Worm (Caenorhabditis elegans): ENCODE measurements around the gene dsc-4.

The dsc-4 gene

ce11 chrIV:320380-320779, at the start of gene dsc-4:
Gene dsc-4, minus strand, starts transcription at chrIV:320544.
- TF ChIP-seq unc-62 (GFP tag; optimal IDR thresholded peaks at IDR 0.05) = no peak

- no peak for TF ChIP-seq unc-62 (GFP tag; optimal IDR thresholded peaks at IDR 0.05)
Measured at ce11 chrIV:366406-366805, 46.1 kb upstream of the dsc-4 start.

ce11 chrIV:364983-365382, 44.6 kb upstream of the dsc-4 start:
- no peak for TF ChIP-seq unc-62 (GFP tag; optimal IDR thresholded peaks at IDR 0.05)

ce11 chrIV:343279-343678, 22.9 kb upstream of the dsc-4 start:
- no peak for TF ChIP-seq unc-62 (GFP tag; optimal IDR thresholded peaks at IDR 0.05)

- no peak for TF ChIP-seq unc-62 (GFP tag; optimal IDR thresholded peaks at IDR 0.05)
Measured at ce11 chrIV:339508-339907, 19.2 kb upstream of the dsc-4 start, which contains the start of gene cdh-8. Gene cdh-8, plus strand, starts transcription at chrIV:339808.

ce11 chrIV:338192-338831, 18.0 kb upstream of the dsc-4 start:
- no peak for TF ChIP-seq unc-62 (GFP tag; optimal IDR thresholded peaks at IDR 0.05)

ce11 chrIV:337128-337646, 16.8 kb upstream of the dsc-4 start, which contains the start of gene pxmp-4:
Gene pxmp-4, minus strand, starts transcription at chrIV:337178.
- TF ChIP-seq unc-62 (GFP tag; optimal IDR thresholded peaks at IDR 0.05) = no peak

ce11 chrIV:330523-330922, 10.2 kb upstream of the dsc-4 start, which contains the start of gene F18F11.4:
Gene F18F11.4, plus strand, starts transcription at chrIV:330823.
- TF ChIP-seq unc-62 (GFP tag; optimal IDR thresholded peaks at IDR 0.05) = no peak

ce11 chrIV:326564-327070, 6.3 kb upstream of the dsc-4 start, which contains the start of gene col-101:
Gene col-101, minus strand, starts transcription at chrIV:327020.
- TF ChIP-seq unc-62 (GFP tag; optimal IDR thresholded peaks at IDR 0.05) = no peak

- no peak for TF ChIP-seq unc-62 (GFP tag; optimal IDR thresholded peaks at IDR 0.05)
Measured at ce11 chrIV:325640-326039, 5.3 kb upstream of the dsc-4 start.

ce11 chrIV:324759-325158, 4.4 kb upstream of the dsc-4 start, which contains the start of gene drl-1:
Gene drl-1, plus strand, starts transcription at chrIV:325059.
- no peak for TF ChIP-seq unc-62 (GFP tag; optimal IDR thresholded peaks at IDR 0.05)

ce11 chrIV:322497-322896, 2.2 kb upstream of the dsc-4 start, which contains the start of gene grl-26:
Gene grl-26, minus strand, starts transcription at chrIV:322814.
- TF ChIP-seq unc-62 (GFP tag; optimal IDR thresholded peaks at IDR 0.05) = no peak

ce11 chrIV:319654-320053, 690 bp downstream of the dsc-4 start:
- TF ChIP-seq unc-62 (GFP tag; optimal IDR thresholded peaks at IDR 0.05) = no peak

- TF ChIP-seq unc-62 (GFP tag; optimal IDR thresholded peaks at IDR 0.05) = no peak
Measured at ce11 chrIV:314475-314874, 5.9 kb downstream of the dsc-4 start.

ce11 chrIV:313615-314014, 6.7 kb downstream of the dsc-4 start, which contains the start of gene snai-1:
Gene snai-1, minus strand, starts transcription at chrIV:313715.
- TF ChIP-seq unc-62 (GFP tag; optimal IDR thresholded peaks at IDR 0.05) = no peak

- no peak for TF ChIP-seq unc-62 (GFP tag; optimal IDR thresholded peaks at IDR 0.05)
Measured at ce11 chrIV:309526-309925, 10.8 kb downstream of the dsc-4 start.

ce11 chrIV:307205-307604, 13.1 kb downstream of the dsc-4 start, which contains the start of gene swt-1:
Gene swt-1, plus strand, starts transcription at chrIV:307505.
- no peak for TF ChIP-seq unc-62 (GFP tag; optimal IDR thresholded peaks at IDR 0.05)

All from whole organism, dauer.